Worm (Caenorhabditis elegans) whole organism, young adult: ENCODE data around the gene ncl-1.
A peak's percentile ranks its signal among the peaks of the same experiment; 100 is the strongest.
"Not testable (repeated sequence)": the region's sequence is repeated elsewhere in the genome, so short reads cannot be mapped to it uniquely, and the experiment has no call there.

ENCODE experiments used
- attf-3 ChIP-seq: fragments of 200-800 bp; sonication (Bioruptor generic); conservative IDR thresholded peaks from 2 replicates; pipeline ENCODE4 v1.3.6; 2022; ENCODE audit warnings: missing genetic modification reagents, missing genetic modification characterization, missing compliant biosample characterization
- dpl-1 ChIP-seq: fragments of 150-350 bp; optimal IDR thresholded peaks from 2 replicates; lab custom pipeline; 2014; ENCODE audit warnings: missing biosample characterization, missing genetic modification reagents, missing genetic modification characterization
- efl-1 ChIP-seq: fragments of 150-350 bp; optimal IDR thresholded peaks from 2 replicates; lab custom pipeline; 2014; ENCODE audit warnings: missing biosample characterization, missing genetic modification reagents, missing genetic modification characterization
- hmg-1.2 ChIP-seq: fragments of 200-800 bp; sonication (Bioruptor generic); IDR thresholded peaks from 2 replicates; pipeline ENCODE4 v1.3.6; 2022; ENCODE audit warnings: missing genetic modification reagents, missing genetic modification characterization, missing compliant biosample characterization
- nhr-90 ChIP-seq: sonication (generic microtip); optimal IDR thresholded peaks from 2 replicates; lab custom pipeline; 2016; ENCODE audit warnings: missing genotype, mild to moderate bottlenecking, missing genetic modification characterization, missing compliant biosample characterization

ce11 chrIII:7676796-7677195, 42.7 kb upstream of the ncl-1 start:
- not testable (repeated sequence) for TF ChIP-seq nhr-90 (tag; lab: Kevin White, UChicago); dpl-1 (GFP tag; lab: Kevin White, UChicago); efl-1 (GFP tag; lab: Kevin White, UChicago); attf-3 (GFP tag; lab: Robert Waterston, UW)
- TF ChIP-seq hmg-1.2 (GFP tag; lab: Robert Waterston, UW), result peak; percentile 79; the same call in 1 of the 2 replicates
